Worm (Caenorhabditis elegans) whole organism, L4 larva: ENCODE measurements around the gene Y73C8C.12.
"Not testable (repeated sequence)": the region's sequence is repeated elsewhere in the genome, so short reads cannot be mapped to it uniquely, and the experiment has no call there.

Source experiments
- F10B5.3 ChIP-seq: sonication (generic microtip); optimal IDR thresholded peaks from 2 replicates; lab custom pipeline; 2016; ENCODE audit warnings: mild to moderate bottlenecking, missing genetic modification characterization, missing compliant biosample characterization
- F44E2.7 ChIP-seq: fragments of 200-800 bp; sonication (Bioruptor generic); IDR thresholded peaks from 2 replicates; pipeline ENCODE4 v2.1.2; 2022; ENCODE audit warnings: missing genetic modification characterization, missing compliant biosample characterization
- T26A8.4 ChIP-seq: fragments of 200-800 bp; sonication (Bioruptor generic); IDR thresholded peaks from 2 replicates; pipeline ENCODE4 v1.3.6; 2022; ENCODE audit warnings: missing genetic modification characterization, missing compliant biosample characterization
- Y5F2A.4 ChIP-seq: fragments of 200-800 bp; sonication (Bioruptor generic); optimal IDR thresholded peaks from 2 replicates; lab custom pipeline; 2018; ENCODE audit warnings: mild to moderate bottlenecking, missing genetic modification characterization, missing compliant biosample characterization
- ZK337.2 ChIP-seq: fragments of 200-800 bp; sonication (Bioruptor generic); IDR thresholded peaks from 2 replicates; pipeline ENCODE4 v1.3.6; 2022; ENCODE audit warnings: missing genetic modification reagents, missing genetic modification characterization, missing compliant biosample characterization
- ZK546.5 ChIP-seq, 2 experiments: sonication (generic microtip); optimal IDR thresholded peaks; 2 replicates each; lab custom pipeline; 2017; ENCODE audit warnings: missing biosample characterization in 2 of 2, missing genetic modification characterization in 2 of 2
- aly-2 ChIP-seq: sonication (generic microtip); optimal IDR thresholded peaks from 2 replicates; lab custom pipeline; 2018; ENCODE audit warnings: missing biosample characterization, missing genetic modification characterization
- ceh-20 ChIP-seq: fragments of 200-800 bp; sonication (Bioruptor generic); IDR thresholded peaks from 2 replicates; pipeline ENCODE4 v1.3.6; 2022; ENCODE audit warnings: missing genetic modification reagents, missing genetic modification characterization, missing compliant biosample characterization
- ceh-44 ChIP-seq: fragments of 200-800 bp; sonication (Bioruptor generic); IDR thresholded peaks from 2 replicates; pipeline ENCODE4 v1.3.6; 2022; ENCODE audit warnings: missing genetic modification reagents, missing genetic modification characterization, missing compliant biosample characterization
- ceh-82 ChIP-seq: sonication (generic microtip); optimal IDR thresholded peaks from 2 replicates; lab custom pipeline; 2017; ENCODE audit warnings: missing biosample characterization, missing genetic modification characterization
- ces-1 ChIP-seq: fragments of 150-350 bp; sonication (generic microtip); optimal IDR thresholded peaks from 4 replicates; lab custom pipeline; 2014; ENCODE audit warnings: missing biosample characterization, missing genetic modification reagents, missing genetic modification characterization
- ctbp-1 ChIP-seq: fragments of 200-800 bp; sonication (Bioruptor generic); IDR thresholded peaks from 2 replicates; pipeline ENCODE4 v1.3.6; 2022; ENCODE audit warnings: missing genetic modification reagents, missing genetic modification characterization, missing compliant biosample characterization
- daf-19 ChIP-seq: fragments of 200-800 bp; sonication (Bioruptor generic); conservative IDR thresholded peaks from 2 replicates; pipeline ENCODE4 v1.3.6; 2022; ENCODE audit warnings: missing genetic modification characterization, missing compliant biosample characterization
- dmd-6 ChIP-seq: fragments of 200-800 bp; sonication (Bioruptor generic); IDR thresholded peaks from 2 replicates; pipeline ENCODE4 v1.3.6; 2022; ENCODE audit warnings: missing genetic modification reagents, missing genetic modification characterization, missing compliant biosample characterization
- dmd-9 ChIP-seq: fragments of 200-800 bp; sonication (Bioruptor generic); IDR thresholded peaks from 2 replicates; pipeline ENCODE4 v1.3.6; 2022; ENCODE audit warnings: missing genetic modification reagents, missing genetic modification characterization, missing compliant biosample characterization
- dpl-1 ChIP-seq: fragments of 150-350 bp; optimal IDR thresholded peaks from 2 replicates; lab custom pipeline; 2014; ENCODE audit warnings: missing biosample characterization, missing genetic modification reagents, missing genetic modification characterization
- dve-1 ChIP-seq: sonication (generic microtip); optimal IDR thresholded peaks from 2 replicates; lab custom pipeline; 2017; ENCODE audit warnings: antibody characterized with exemption, mild to moderate bottlenecking, missing genetic modification characterization, missing compliant biosample characterization; ENCODE audit not compliant: insufficient read depth
- fos-1 ChIP-seq: fragments of 150-350 bp; optimal IDR thresholded peaks from 2 replicates; lab custom pipeline; 2014; ENCODE audit warnings: missing biosample characterization, missing genetic modification characterization
- hif-1 ChIP-seq, 2 experiments: sonication (generic microtip); optimal IDR thresholded peaks; 2 replicates each; lab custom pipeline; 2016 to 2017; ENCODE audit warnings: missing compliant biosample characterization in 2 of 2, missing genetic modification characterization in 2 of 2, missing genetic modification reagents in 2 of 2, missing genotype in 2 of 2, mild to moderate bottlenecking in 1 of 2
- jun-1 ChIP-seq: fragments of 150-350 bp; optimal IDR thresholded peaks from 2 replicates; lab custom pipeline; 2014; ENCODE audit warnings: missing biosample characterization, missing genetic modification reagents, missing genetic modification characterization
- lim-7 ChIP-seq: fragments of 200-800 bp; sonication (Bioruptor generic); IDR thresholded peaks from 2 replicates; pipeline ENCODE4 v1.3.6; 2022; ENCODE audit warnings: missing genetic modification characterization, missing compliant biosample characterization
- lin-13 ChIP-seq: fragments of 150-350 bp; optimal IDR thresholded peaks from 2 replicates; lab custom pipeline; 2014; ENCODE audit warnings: missing biosample characterization, missing genetic modification reagents, missing genetic modification characterization
- mxl-3 ChIP-seq: fragments of 200-800 bp; sonication (Bioruptor generic); optimal IDR thresholded peaks from 2 replicates; lab custom pipeline; 2018; ENCODE audit warnings: mild to moderate bottlenecking, missing genetic modification characterization, missing compliant biosample characterization
- nhr-11 ChIP-seq: fragments of 150-350 bp; optimal IDR thresholded peaks from 2 replicates; lab custom pipeline; 2014; ENCODE audit warnings: missing biosample characterization, missing genetic modification characterization
- nhr-41 ChIP-seq: fragments of 200-800 bp; sonication (Bioruptor generic); IDR thresholded peaks from 2 replicates; pipeline ENCODE4 v1.3.6; 2022; ENCODE audit warnings: missing genetic modification reagents, missing genetic modification characterization, missing compliant biosample characterization
- nhr-76 ChIP-seq: fragments of 150-350 bp; optimal IDR thresholded peaks from 2 replicates; lab custom pipeline; 2014; ENCODE audit warnings: missing biosample characterization, missing genetic modification characterization
- nhr-77 ChIP-seq: fragments of 150-350 bp; optimal IDR thresholded peaks from 2 replicates; lab custom pipeline; 2014; ENCODE audit warnings: missing biosample characterization, missing genetic modification characterization
- sdz-12 ChIP-seq: fragments of 200-800 bp; sonication (Bioruptor generic); optimal IDR thresholded peaks from 2 replicates; lab custom pipeline; 2018; ENCODE audit warnings: mild to moderate bottlenecking, missing genetic modification characterization, missing compliant biosample characterization
- set-16 ChIP-seq: fragments of 200-800 bp; sonication (Bioruptor generic); IDR thresholded peaks from 2 replicates; pipeline ENCODE4 v1.3.6; 2022; ENCODE audit warnings: missing genetic modification reagents, missing genetic modification characterization, missing compliant biosample characterization
- tra-1 ChIP-seq: fragments of 200-800 bp; sonication (Bioruptor generic); IDR thresholded peaks from 2 replicates; pipeline ENCODE4 v1.3.6; 2022; ENCODE audit warnings: missing genetic modification reagents, missing genetic modification characterization, missing compliant biosample characterization
- zfp-3 ChIP-seq: fragments of 200-800 bp; sonication (Bioruptor generic); conservative IDR thresholded peaks from 2 replicates; pipeline ENCODE4 v1.3.6; 2022; ENCODE audit warnings: missing genetic modification reagents, missing genetic modification characterization, missing compliant biosample characterization
- zip-2 ChIP-seq: fragments of 150-350 bp; optimal IDR thresholded peaks from 2 replicates; lab custom pipeline; 2014; ENCODE audit warnings: missing biosample characterization, missing genetic modification characterization
- ztf-11 ChIP-seq: fragments of 150-350 bp; optimal IDR thresholded peaks from 2 replicates; lab custom pipeline; 2014; ENCODE audit warnings: missing biosample characterization, missing genetic modification characterization

The Y73C8C.12 gene

ce11 chrV:3100527-3100926, 24.5 kb upstream of the Y73C8C.12 start:
- TF ChIP-seq dmd-9 (0 out of 2 replicates have a peak, but pooled peaks have one; percentile 12), set-16 (GFP tag; lab: Robert Waterston, UW) (peak; percentile 83), nhr-76 (tag; lab: Kevin White, UChicago) (no peak)

- not testable (repeated sequence) for TF ChIP-seq ceh-44 (GFP tag; lab: Robert Waterston, UW); F10B5.3; zip-2 (tag; lab: Kevin White, UChicago)
Measured at ce11 chrV:3102049-3102448, 23.0 kb upstream of the Y73C8C.12 start, which contains the start of gene Y73C8C.4. Y73C8C.4 (minus strand) TSS chrV:3102149.

- TF ChIP-seq dve-1 (tag; lab: Kevin White, UChicago) (no peak), ceh-44 (GFP tag; lab: Robert Waterston, UW) (no peak), T26A8.4 (GFP tag; lab: Robert Waterston, UW) (no peak), nhr-11 (tag; lab: Kevin White, UChicago) (no peak), ZK546.5 (tag; optimal IDR thresholded peaks at IDR 0.05; lab: Kevin White, UChicago) (no peak), Y5F2A.4 (GFP tag; lab: Kevin White, UChicago) (no peak), hif-1 (tag; optimal IDR thresholded peaks at IDR 0.05; lab: Kevin White, UChicago) (no peak)
Measured at ce11 chrV:3104134-3104533, 20.9 kb upstream of the Y73C8C.12 start, which contains the start of gene str-66. str-66 (minus strand) TSS chrV:3104234.

- TF ChIP-seq dmd-6 (GFP tag; lab: Robert Waterston, UW) (no peak), dpl-1 (GFP tag; lab: Kevin White, UChicago) (no peak), daf-19 (no peak), sdz-12 (GFP tag; lab: Kevin White, UChicago) (no peak), ZK337.2 (GFP tag; lab: Robert Waterston, UW) (no peak), ceh-82 (tag; lab: Kevin White, UChicago) (no peak), mxl-3 (GFP tag; lab: Kevin White, UChicago) (no peak), ztf-11 (no peak), aly-2 (no peak), tra-1 (no peak), zfp-3 (GFP tag; lab: Robert Waterston, UW) (no peak), nhr-41 (GFP tag; lab: Robert Waterston, UW) (no peak)
Measured at ce11 chrV:3105810-3106209, 19.2 kb upstream of the Y73C8C.12 start, which contains the start of gene str-69. str-69 (minus strand) TSS chrV:3105910.

ce11 chrV:3106785-3107184, 18.2 kb upstream of the Y73C8C.12 start:
- no peak for TF ChIP-seq ceh-20 (GFP tag; lab: Robert Waterston, UW)
- no peak for TF ChIP-seq nhr-11 (tag; lab: Kevin White, UChicago)
- TF ChIP-seq lin-13 (GFP tag; lab: Kevin White, UChicago), result no peak
- TF ChIP-seq nhr-77 (tag; lab: Kevin White, UChicago), result no peak
- no peak for TF ChIP-seq ctbp-1
- no peak for TF ChIP-seq F44E2.7 (GFP tag; lab: Robert Waterston, UW)
- TF ChIP-seq fos-1 (tag; lab: Kevin White, UChicago), result no peak
- no peak for TF ChIP-seq jun-1 (tag; lab: Kevin White, UChicago)
- TF ChIP-seq daf-19, result no peak
- TF ChIP-seq ces-1 (GFP tag; lab: Kevin White, UChicago), result no peak
- TF ChIP-seq lim-7 (GFP tag; lab: Robert Waterston, UW), result no peak
